Fruit fly (Drosophila melanogaster): Measurements from ENCODE around the gene Cht7.

The Cht7 gene

DNA sequence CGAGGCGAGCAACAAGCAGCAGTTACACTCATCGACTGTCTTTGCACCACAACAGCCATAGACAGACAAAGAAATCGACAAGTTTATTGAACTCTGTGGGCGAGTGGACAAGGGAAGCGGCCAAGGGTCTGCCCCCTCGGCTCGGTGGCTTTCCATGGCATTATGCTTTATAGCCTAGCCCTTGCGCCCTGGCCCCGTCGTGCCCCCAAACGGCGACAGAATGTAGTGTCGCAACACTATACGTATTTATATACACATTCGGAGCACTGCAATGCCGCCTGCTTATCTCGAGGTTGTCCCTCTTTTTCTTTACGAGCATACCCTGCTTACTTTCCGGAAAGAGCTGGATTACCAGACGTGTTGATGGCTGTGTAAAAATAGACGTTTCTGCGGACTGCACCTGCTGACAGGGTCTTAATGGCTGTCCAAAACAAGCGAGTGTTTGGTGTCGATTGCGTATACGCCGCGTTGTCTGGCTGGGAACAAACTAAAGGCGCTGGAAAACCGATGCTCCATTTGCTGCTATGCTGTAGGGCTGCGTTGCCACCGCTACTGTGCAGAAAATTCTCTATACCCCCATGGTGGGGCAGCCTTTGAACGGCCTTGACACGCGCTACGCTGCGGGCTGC is 16.0 kb upstream of the Cht7 start:
- no peak for TF ChIP-seq noc (tag; optimal IDR thresholded peaks at IDR 0.05)

DNA sequence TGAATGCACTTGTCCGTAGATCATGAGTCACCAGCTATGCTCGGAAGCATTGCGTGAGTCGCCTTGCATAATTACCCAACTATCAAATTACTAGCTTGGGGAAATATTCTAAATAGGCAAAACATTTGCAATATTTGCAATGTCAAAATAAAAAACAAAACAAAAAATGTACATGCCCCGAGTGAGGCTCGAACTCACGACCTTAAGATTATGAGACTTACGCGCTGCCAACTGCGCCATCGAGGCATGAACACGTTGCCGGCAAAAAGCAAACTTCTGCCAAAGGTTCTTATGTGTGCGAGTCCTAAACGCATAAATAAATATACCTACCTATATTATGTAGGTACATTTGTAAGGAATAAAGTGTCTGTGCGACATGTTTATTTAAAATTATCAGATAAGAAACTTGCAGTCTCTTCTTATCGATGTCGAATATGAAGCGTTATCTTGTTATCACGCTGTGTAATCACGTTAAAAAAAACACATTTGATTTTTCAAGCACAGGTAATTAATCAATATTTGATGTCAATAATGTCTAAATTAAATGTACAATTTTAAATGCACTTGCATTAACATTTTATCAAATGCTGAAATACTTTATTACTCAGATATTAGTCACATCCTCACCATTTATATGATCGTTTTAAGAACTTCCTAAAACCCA is 15.1 kb upstream of the Cht7 start:
- TF ChIP-seq noc (tag; optimal IDR thresholded peaks at IDR 0.05), result peak; percentile 36

DNA sequence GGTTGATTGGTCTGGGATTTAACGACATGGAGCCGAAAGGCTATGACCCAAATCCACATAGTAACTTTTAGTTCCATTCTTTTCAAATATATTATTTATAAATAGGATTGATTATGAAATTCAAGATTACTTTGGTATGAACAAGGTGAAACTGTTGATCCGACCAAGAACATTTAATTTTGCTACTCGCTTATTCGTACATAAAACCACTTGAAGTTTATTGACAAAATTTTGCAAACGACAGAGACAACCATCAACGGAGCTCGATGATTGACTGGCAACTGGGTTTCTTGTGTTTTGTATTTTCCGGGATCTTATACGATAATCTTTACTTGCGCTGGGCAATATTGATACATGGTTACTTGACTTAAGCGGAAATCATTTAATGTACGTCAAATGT is 7.6 kb upstream of the Cht7 start, which contains the start of gene CG45067:
Gene CG45067 (minus strand): TSS at position 101 of the 400 bp plus-strand sequence.
- TF ChIP-seq noc (tag; optimal IDR thresholded peaks at IDR 0.05), result no peak

DNA sequence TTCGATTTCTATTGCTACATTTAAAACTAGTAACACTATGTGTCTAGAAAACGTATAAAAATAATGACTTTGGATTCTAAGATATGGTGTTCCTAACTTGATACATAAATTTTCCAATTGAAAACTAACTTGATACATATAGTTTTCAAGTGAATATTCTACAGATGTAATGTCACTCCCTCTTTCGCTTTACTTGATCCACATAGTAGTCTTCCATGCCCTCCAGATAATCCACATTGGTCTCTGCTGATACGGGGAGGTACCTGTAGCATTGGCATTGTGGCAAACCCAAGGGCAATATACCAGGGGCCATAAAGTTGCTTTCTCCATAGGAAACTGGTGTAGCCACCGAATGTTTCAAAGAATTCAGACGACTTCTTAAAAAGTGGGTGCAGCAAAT is 4.4 kb upstream of the Cht7 start, which contains the start of gene CG45066:
Gene CG45066 (minus strand): TSS at position 101 of the 400 bp plus-strand sequence.
- no peak for TF ChIP-seq noc (tag; optimal IDR thresholded peaks at IDR 0.05)

DNA sequence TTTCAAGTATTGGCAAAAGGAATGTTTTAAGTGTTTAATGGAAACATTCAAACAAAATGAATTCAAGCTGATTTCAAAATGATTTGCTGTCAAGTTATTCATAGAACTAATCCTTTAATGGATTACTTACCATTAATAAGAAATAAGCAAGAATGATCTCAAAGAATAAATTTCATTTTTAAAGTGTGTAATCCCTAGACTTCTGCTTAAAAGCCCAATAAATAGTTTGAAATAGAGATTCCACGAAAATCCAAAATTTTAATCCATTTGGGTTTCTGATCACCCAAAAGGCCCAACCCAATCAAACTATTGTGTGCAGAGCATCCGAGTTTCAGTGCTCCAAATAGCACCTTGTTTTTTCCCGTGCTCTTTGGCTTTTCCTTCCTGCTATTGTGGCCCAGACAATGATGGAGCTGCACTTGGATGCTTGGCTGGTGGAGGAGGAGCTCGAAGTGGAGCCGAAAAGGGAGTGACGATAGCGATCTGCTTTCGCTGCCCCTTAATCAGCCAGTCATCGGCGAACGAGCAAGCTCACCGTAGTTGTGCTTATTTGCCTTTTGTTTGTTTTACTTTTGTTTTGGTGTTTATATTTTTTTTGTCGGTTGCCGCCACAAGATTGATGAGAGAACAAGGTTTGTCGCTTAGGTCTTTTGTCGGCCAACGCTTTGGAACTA is 2.8 kb upstream of the Cht7 start:
- no peak for TF ChIP-seq noc (tag; optimal IDR thresholded peaks at IDR 0.05)

DNA sequence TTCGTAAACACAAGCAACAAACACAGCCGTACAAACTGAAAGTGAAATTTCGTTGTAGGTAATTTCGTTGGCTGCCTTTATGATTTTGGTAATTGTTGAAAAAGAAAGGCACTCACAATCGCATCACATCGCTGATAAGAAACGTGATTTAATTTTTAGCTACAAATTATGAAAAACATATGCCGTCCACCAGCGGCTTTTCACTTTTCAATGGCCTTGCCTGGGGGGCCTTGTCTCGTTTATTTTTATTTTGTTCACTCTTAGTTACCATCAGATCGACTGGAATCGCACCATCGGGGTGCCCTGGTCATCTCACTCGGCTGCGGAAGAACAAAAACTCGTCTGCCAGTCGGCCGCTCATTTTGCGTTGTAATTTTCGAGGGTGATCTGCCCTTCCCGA is 2.2 kb upstream of the Cht7 start:
- TF ChIP-seq noc (tag; optimal IDR thresholded peaks at IDR 0.05), result no peak

DNA sequence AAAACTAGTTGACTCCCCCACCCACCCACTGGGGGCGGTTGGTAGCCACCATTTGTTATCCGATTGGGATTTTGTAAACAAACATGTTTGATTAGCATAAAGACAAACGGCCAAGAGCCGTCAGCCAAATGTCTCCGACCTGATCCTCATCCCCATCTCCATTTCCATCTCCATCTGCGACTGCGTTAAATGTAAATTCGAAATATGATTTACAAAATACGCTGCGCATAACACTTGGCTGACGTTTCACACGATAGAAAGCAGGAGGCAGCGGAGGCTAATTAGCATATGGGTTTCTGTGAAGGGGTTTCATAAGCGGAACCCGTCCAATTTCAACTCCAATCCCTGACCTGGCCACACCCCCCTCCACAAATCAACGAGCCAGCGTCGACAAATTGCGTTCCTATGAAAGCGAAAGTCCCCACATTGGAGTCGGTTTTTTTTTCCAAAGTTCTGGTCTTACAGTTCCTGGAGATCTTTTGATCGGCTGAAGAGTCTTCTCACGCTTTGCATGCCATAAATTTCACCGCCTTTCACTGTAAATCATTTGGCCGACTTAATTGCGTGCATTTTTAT is 1.4 kb upstream of the Cht7 start:
- TF ChIP-seq noc (tag; optimal IDR thresholded peaks at IDR 0.05), result no peak

DNA sequence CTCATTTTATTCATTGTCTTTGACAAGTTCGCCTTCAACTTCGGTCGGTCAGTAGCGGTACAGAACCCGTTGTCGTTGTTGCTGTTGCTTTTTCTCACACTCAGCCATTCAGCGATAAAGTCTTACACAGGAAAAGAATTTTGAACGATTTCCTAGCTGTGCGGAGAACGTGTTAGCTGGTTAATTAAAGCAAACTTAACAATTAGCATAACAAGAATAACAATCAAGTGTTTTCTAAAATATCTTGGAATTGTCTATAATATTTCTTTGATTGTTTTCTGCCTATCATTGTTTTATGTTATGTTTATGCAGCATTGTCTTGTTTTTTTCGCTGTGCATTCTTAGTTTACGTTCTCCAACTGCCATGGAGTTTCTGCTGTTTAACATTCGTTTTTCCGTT is 612 bp downstream of the Cht7 start:
- TF ChIP-seq noc (tag; optimal IDR thresholded peaks at IDR 0.05), result no peak

DNA sequence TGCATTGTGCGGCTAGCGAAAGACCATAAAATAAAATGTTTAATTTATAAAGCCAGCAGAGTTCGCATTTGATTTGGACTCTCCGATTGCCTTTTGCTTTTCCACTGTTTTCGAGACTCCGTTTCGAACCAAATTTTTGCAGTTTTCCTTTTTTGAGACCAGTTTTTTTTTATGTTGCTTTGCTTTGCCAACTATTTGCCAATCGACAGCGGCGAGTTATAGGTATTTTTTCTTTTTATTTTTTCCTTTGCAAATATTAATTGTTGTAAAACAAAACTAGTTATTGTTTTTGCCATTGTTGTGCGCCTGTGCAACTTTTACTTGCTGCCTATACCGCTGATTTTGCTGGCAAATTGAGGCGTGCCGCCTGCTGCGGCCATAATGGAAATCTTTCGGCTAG is 1.2 kb downstream of the Cht7 start:
- no peak for TF ChIP-seq noc (tag; optimal IDR thresholded peaks at IDR 0.05)

DNA sequence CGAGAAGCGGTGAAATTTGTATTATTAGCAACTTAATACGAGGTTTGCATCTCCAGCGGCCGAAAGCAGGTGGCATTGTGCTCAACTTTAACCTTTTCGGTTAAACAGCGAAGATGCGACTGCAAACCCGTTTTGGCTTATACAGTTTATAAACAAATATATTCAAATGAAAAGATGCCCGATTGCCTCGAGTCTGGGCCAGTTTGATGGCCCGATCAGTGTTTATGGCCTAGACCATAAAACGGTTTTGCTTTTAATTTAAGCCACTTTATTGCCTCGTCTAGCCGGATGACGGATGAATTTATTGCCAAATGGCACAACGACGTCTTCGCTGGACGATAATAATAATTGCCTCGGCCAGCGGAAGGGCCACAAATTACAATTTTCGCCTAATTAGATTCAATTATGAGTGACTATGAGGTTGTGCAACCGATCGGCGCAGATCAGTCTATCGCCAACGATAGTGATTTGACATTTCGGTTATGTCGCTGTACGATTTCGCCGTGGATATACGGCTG is 4.2 kb downstream of the Cht7 start:
- no peak for TF ChIP-seq noc (tag; optimal IDR thresholded peaks at IDR 0.05)

DNA sequence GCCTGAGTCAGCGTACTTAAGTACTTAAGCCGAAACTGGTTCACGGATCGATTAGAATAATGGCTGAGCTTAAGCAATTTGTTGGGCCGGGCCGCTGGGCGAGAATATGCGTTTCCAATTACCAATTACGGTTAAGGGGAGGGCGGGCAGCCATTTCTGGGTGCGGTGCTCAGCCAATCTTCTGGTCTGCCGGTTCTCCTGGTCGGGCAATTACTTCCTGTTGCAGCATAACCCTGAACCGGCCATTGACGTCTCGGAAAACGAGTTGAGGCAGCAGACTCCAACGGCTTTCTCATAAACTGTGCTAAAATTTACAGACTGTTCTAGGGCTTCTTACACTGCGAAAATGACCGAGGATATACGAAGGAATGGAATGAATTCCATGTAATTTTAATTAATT is 5.6 kb downstream of the Cht7 start:
- no peak for TF ChIP-seq noc (tag; optimal IDR thresholded peaks at IDR 0.05)

DNA sequence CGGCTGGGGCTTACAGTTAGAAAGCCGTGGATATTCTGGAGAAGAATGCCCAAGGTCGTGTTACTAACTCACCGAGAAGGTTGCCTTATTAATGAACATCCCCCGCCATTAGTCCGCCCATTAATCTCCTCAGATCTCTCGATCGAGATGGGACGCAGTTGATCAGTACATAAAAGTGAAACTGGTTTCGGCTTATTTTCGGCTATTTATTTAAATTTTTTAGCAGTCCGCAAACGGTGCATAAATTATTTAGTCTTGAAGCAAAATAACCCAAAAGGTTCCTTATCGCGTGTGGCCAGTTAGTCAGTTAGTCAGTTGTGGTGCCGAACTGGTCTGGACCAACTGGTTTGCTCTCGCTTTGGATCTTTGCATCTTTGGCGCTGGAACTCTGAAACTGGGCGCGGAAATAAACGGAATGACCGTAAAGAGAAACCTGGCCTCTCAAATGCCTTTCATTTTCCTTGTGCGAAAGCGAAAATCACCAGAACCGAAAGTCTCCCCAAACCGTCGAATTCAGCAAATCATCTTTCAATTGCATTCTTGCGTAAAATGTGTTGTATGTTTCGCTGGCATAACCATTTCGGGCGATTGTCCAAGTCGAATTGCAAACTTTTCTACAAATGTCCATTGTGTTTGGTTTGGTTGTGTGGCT is 7.9 kb downstream of the Cht7 start:
- no peak for TF ChIP-seq noc (tag; optimal IDR thresholded peaks at IDR 0.05)

DNA sequence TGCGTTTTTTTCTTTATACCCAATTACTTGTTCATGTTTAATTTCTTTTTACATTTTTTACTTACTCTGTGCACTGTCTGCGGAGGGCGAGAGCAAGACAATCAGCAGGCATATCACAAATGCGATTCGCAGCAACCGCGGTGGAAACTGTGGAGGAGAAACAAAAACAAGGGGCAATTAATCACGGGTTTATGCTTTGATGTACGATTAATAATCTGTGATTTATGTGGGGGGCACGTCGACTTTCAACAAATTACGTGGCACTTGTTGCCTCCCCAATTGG is 9.2 kb downstream of the Cht7 start:
- no peak for TF ChIP-seq noc (tag; optimal IDR thresholded peaks at IDR 0.05)

DNA sequence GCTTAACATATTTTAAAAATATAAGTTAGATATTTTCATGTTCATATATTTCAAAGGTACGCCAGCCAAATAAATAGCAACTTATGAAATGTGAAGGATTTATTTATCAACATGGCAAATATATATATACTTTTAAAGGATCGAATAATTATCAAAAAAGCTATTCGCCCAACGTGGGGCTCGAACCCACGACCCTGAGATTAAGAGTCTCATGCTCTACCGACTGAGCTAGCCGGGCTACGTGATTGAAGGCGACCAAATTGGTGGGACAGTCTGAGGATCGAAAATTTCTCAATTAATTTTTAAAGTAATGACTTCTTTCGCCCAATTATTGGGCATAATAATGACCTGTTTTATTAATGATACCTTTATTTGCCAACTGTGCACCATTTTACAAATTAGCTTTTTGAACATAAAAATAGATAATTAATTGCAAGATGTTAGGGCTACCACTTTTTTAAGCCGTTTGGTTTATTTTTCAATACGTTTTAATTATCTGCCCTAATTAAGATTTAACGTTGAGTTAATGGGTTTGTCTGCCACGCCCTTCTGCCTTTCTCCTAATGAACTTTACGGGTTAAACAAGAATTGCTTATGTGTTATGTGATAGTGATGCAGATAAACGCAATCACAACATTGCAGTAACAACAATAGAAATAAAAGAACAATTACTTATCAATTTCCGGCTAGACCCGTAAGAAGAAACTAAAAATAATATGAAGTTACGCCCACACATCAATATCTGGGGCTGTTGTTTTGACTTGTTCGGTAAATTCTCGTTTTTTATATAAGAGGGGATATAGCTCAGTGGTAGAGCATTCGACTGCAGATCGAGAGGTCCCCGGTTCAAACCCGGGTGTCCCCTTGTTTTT is 9.8 kb downstream of the Cht7 start:
- TF ChIP-seq noc (tag; optimal IDR thresholded peaks at IDR 0.05), result no peak

DNA sequence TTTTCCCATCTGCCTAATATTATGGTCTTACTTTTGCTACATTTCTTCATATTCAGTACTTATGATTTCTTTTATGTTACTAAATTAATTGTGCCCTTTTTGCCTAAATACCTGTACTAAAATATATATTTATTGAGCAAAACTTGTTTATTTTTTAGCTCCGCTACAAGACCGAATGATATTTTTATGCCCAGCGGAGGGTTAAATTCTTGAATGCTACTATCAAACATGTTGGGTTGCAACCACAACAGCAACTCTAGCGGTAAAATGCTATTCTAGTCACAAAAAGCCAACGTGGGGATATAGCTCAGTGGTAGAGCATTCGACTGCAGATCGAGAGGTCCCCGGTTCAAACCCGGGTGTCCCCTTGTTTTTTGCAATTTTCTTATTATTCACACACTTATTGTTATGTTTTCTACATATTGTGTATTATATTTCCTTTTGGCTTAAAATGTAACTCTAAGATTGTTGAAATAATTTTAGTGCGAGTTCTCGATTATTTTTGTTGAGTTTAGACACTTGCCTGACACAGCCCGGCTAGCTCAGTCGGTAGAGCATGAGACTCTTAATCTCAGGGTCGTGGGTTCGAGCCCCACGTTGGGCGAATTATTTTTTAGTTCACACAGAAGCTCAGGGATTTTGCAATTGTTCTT is 10.6 kb downstream of the Cht7 start:
- peak; percentile 22 for TF ChIP-seq noc (tag; optimal IDR thresholded peaks at IDR 0.05)

All from whole organism, larva.